Fruit fly (Drosophila melanogaster) whole organism, wandering third instar larva: ENCODE results near the gene DIP-beta.

Experiments used
- Abd-B ChIP-seq: fragments of >200 bp; optimal IDR thresholded peaks from 2 replicates; lab custom pipeline; 2017; ENCODE audit warnings: missing biosample characterization, missing genetic modification characterization
- CG32264 ChIP-seq: fragments of 200-800 bp; sonication (Bioruptor generic); optimal IDR thresholded peaks from 2 replicates; lab custom pipeline; 2016; ENCODE audit warnings: missing biosample characterization, missing genetic modification characterization
- CG9705 ChIP-seq: fragments of 200-800 bp; sonication (Bioruptor generic); optimal IDR thresholded peaks from 2 replicates; lab custom pipeline; 2018; ENCODE audit warnings: missing biosample characterization, mild to moderate bottlenecking, missing genetic modification characterization
- CrebA ChIP-seq: fragments of 200-800 bp; sonication (Bioruptor generic); optimal IDR thresholded peaks from 2 replicates; lab custom pipeline; 2016; ENCODE audit warnings: missing biosample characterization, mild to moderate bottlenecking, missing genetic modification characterization, borderline replicate concordance
- Dfd ChIP-seq: fragments of >200 bp; optimal IDR thresholded peaks from 2 replicates; lab custom pipeline; 2017; ENCODE audit warnings: missing biosample characterization, missing genetic modification characterization
- Dif ChIP-seq: fragments of 200-275, 200-300 bp; sonication (Bioruptor generic); optimal IDR thresholded peaks from 2 replicates; lab custom pipeline; 2018; ENCODE audit warnings: missing biosample characterization, missing genetic modification characterization; ENCODE audit not compliant: partially characterized antibody
- GATAd ChIP-seq: sonication (Bioruptor generic); optimal IDR thresholded peaks from 2 replicates; lab custom pipeline; 2016; ENCODE audit warnings: missing biosample characterization, missing genetic modification characterization
- HLH106 ChIP-seq: fragments of 200-800 bp; optimal IDR thresholded peaks from 3 replicates; lab custom pipeline; 2019; ENCODE audit warnings: missing biosample characterization, mild to moderate bottlenecking, missing genetic modification characterization, moderate library complexity
- Hnf4 ChIP-seq: fragments of 200-800 bp; sonication (Bioruptor generic); optimal IDR thresholded peaks from 2 replicates; lab custom pipeline; 2016; ENCODE audit warnings: missing biosample characterization, mild to moderate bottlenecking, missing genetic modification characterization
- Hr78 ChIP-seq: fragments of >200 bp; optimal IDR thresholded peaks from 2 replicates; lab custom pipeline; 2017; ENCODE audit warnings: missing biosample characterization, missing genetic modification characterization
- Hr83 ChIP-seq: fragments of 200-300 bp; sonication (Bioruptor generic); optimal IDR thresholded peaks from 2 replicates; lab custom pipeline; 2016; ENCODE audit warnings: missing biosample characterization, mild to moderate bottlenecking, missing genetic modification characterization, moderate library complexity; ENCODE audit not compliant: poor library complexity, severe bottlenecking
- Jra ChIP-seq: sonication (Bioruptor generic); optimal IDR thresholded peaks from 2 replicates; lab custom pipeline; 2016; ENCODE audit warnings: missing biosample characterization, missing genetic modification characterization
- Mio ChIP-seq: sonication (Bioruptor generic); optimal IDR thresholded peaks from 2 replicates; lab custom pipeline; 2016; ENCODE audit warnings: missing biosample characterization, missing genetic modification characterization
- Myc ChIP-seq: fragments of >200 bp; optimal IDR thresholded peaks from 2 replicates; lab custom pipeline; 2017
- N ChIP-seq: fragments of >200 bp; optimal IDR thresholded peaks from 2 replicates; lab custom pipeline; 2018; ENCODE audit warnings: missing biosample characterization, missing external identifiers, missing genetic modification characterization
- OdsH ChIP-seq: fragments of 200-800 bp; sonication (Bioruptor generic); optimal IDR thresholded peaks from 2 replicates; lab custom pipeline; 2016; ENCODE audit warnings: missing biosample characterization, mild to moderate bottlenecking, missing genetic modification characterization
- Rel ChIP-seq, 2 experiments: fragments of 200-800 bp; sonication (Bioruptor generic) in 1 of 2; optimal IDR thresholded peaks; 2 replicates in 1 of 2; 3 replicates in 1 of 2; lab custom pipeline; 2016 to 2019; ENCODE audit warnings: mild to moderate bottlenecking in 2 of 2, missing biosample characterization in 2 of 2, missing genetic modification characterization in 2 of 2, moderate library complexity in 1 of 2
- Sp1 ChIP-seq: fragments of 200-800 bp; sonication (Bioruptor generic); optimal IDR thresholded peaks from 3 replicates; lab custom pipeline; 2019; ENCODE audit warnings: missing biosample characterization, mild to moderate bottlenecking, missing genetic modification characterization, moderate library complexity
- Vsx2 ChIP-seq: fragments of 200-300, 225-300 bp; sonication (Bioruptor generic); optimal IDR thresholded peaks from 2 replicates; lab custom pipeline; 2018; ENCODE audit warnings: missing biosample characterization, missing genetic modification characterization; ENCODE audit not compliant: partially characterized antibody
- br ChIP-seq: fragments of 200-800 bp; sonication (Bioruptor generic); optimal IDR thresholded peaks from 2 replicates; lab custom pipeline; 2016; ENCODE audit warnings: missing biosample characterization, missing genetic modification characterization
- brk ChIP-seq: fragments of 200-800 bp; sonication (Bioruptor generic); optimal IDR thresholded peaks from 2 replicates; lab custom pipeline; 2016; ENCODE audit warnings: missing biosample characterization, mild to moderate bottlenecking, missing genetic modification characterization
- dmrt93B ChIP-seq: fragments of 200-800 bp; sonication (Bioruptor generic); optimal IDR thresholded peaks from 2 replicates; lab custom pipeline; 2018; ENCODE audit warnings: missing biosample characterization, mild to moderate bottlenecking, missing genetic modification characterization
- dsf ChIP-seq: sonication (Bioruptor generic); optimal IDR thresholded peaks from 2 replicates; lab custom pipeline; 2016; ENCODE audit warnings: missing biosample characterization, missing genetic modification characterization, borderline replicate concordance
- foxo ChIP-seq, 2 experiments: fragments of 200-800 bp; sonication (Bioruptor generic); optimal IDR thresholded peaks; 2 replicates in 1 of 2; 3 replicates in 1 of 2; lab custom pipeline; 2016 to 2017; ENCODE audit warnings: missing biosample characterization in 2 of 2, missing genetic modification characterization in 2 of 2
- fru ChIP-seq: fragments of 200-800 bp; sonication (Bioruptor generic); optimal IDR thresholded peaks from 3 replicates; lab custom pipeline; 2016; ENCODE audit warnings: missing biosample characterization, mild to moderate bottlenecking, missing genetic modification characterization
- h ChIP-seq: fragments of 200-800 bp; sonication (Bioruptor generic); optimal IDR thresholded peaks from 3 replicates; lab custom pipeline; 2016; ENCODE audit warnings: missing biosample characterization, mild to moderate bottlenecking, missing genetic modification characterization
- jim ChIP-seq: fragments of 175-275, 200-325 bp; sonication (Bioruptor generic); optimal IDR thresholded peaks from 2 replicates; lab custom pipeline; 2016; ENCODE audit warnings: missing biosample characterization, mild to moderate bottlenecking, missing genetic modification characterization
- lola ChIP-seq: fragments of >200 bp; optimal IDR thresholded peaks from 2 replicates; lab custom pipeline; 2017; ENCODE audit warnings: missing biosample characterization, missing genetic modification characterization
- pan ChIP-seq: fragments of >200 bp; optimal IDR thresholded peaks from 2 replicates; lab custom pipeline; 2017
- psq ChIP-seq: fragments of 200-800 bp; sonication (Bioruptor generic); optimal IDR thresholded peaks from 3 replicates; lab custom pipeline; 2017; ENCODE audit warnings: missing biosample characterization, mild to moderate bottlenecking, missing genetic modification characterization, moderate library complexity
- rgr ChIP-seq: fragments of 200-800 bp; sonication (Bioruptor generic); optimal IDR thresholded peaks from 3 replicates; lab custom pipeline; 2016; ENCODE audit warnings: missing biosample characterization, mild to moderate bottlenecking, missing genetic modification characterization
- sage ChIP-seq: fragments of 200-800 bp; sonication (Bioruptor generic); optimal IDR thresholded peaks from 2 replicates; lab custom pipeline; 2016; ENCODE audit warnings: missing biosample characterization, mild to moderate bottlenecking, missing genetic modification characterization
- sv ChIP-seq: fragments of 200-800 bp; sonication (Bioruptor generic); optimal IDR thresholded peaks from 3 replicates; lab custom pipeline; 2016; ENCODE audit warnings: missing biosample characterization, missing genetic modification characterization
- tai ChIP-seq: sonication (Bioruptor generic); optimal IDR thresholded peaks from 2 replicates; lab custom pipeline; 2016; ENCODE audit warnings: missing biosample characterization, missing genetic modification characterization
- usp ChIP-seq: fragments of >200 bp; optimal IDR thresholded peaks from 2 replicates; lab custom pipeline; 2017; ENCODE audit warnings: missing biosample characterization, missing genetic modification characterization
- woc ChIP-seq: sonication (Bioruptor generic); optimal IDR thresholded peaks from 2 replicates; lab custom pipeline; 2016; ENCODE audit warnings: missing biosample characterization, mild to moderate bottlenecking, missing genetic modification characterization

The DIP-beta gene

dm6 chrX:21396860-21397459, 60.6 kb downstream of the DIP-beta start, which contains the start of gene lcs:
Gene lcs (minus strand): TSS chrX:21397316.
- TF ChIP-seq Dfd (GFP tag; lab: Kevin White, UChicago) (peak; percentile 99), pan (no peak)

dm6 chrX:21388734-21389133, 68.8 kb downstream of the DIP-beta start, which contains the start of gene mst:
Gene mst (plus strand): TSS chrX:21388977.
- TF ChIP-seq Dfd (GFP tag; lab: Kevin White, UChicago) (no peak), dmrt93B (GFP tag; lab: Kevin White, UChicago) (no peak), CrebA (GFP tag; lab: Kevin White, UChicago) (no peak), sage (GFP tag; lab: Kevin White, UChicago) (no peak), h (GFP tag; lab: Kevin White, UChicago) (no peak), brk (GFP tag; lab: Kevin White, UChicago) (no peak), Vsx2 (GFP tag; lab: Kevin White, UChicago) (no peak), rgr (no peak), woc (no peak), fru (no peak), Hr83 (no peak), Abd-B (GFP tag; lab: Kevin White, UChicago) (no peak)

- no peak for TF ChIP-seq tai
- no peak for TF ChIP-seq pan
- TF ChIP-seq sv (GFP tag; lab: Kevin White, UChicago), result no peak
- TF ChIP-seq HLH106 (tag; lab: Kevin White, UChicago), result no peak
- TF ChIP-seq jim (GFP tag; lab: Kevin White, UChicago), result no peak
- no peak for TF ChIP-seq Dif (GFP tag; lab: Kevin White, UChicago)
- TF ChIP-seq fru, result no peak
- no peak for TF ChIP-seq dmrt93B (GFP tag; lab: Kevin White, UChicago)
- no peak for TF ChIP-seq Mio (GFP tag; lab: Kevin White, UChicago)
- no peak for TF ChIP-seq Hnf4 (GFP tag; lab: Kevin White, UChicago)
- TF ChIP-seq woc, result no peak
- TF ChIP-seq psq, result no peak
- TF ChIP-seq br (GFP tag; lab: Kevin White, UChicago), result no peak
- TF ChIP-seq Dfd (GFP tag; lab: Kevin White, UChicago), result no peak
- no peak for TF ChIP-seq OdsH (GFP tag; lab: Kevin White, UChicago)
- no peak for TF ChIP-seq foxo (GFP tag; optimal IDR thresholded peaks at IDR 0.05; lab: Kevin White, UChicago)
- TF ChIP-seq CG32264 (GFP tag; lab: Kevin White, UChicago), result no peak
- TF ChIP-seq Sp1 (GFP tag; lab: Kevin White, UChicago), result no peak
- TF ChIP-seq rgr, result no peak
- TF ChIP-seq brk (GFP tag; lab: Kevin White, UChicago), result no peak
- TF ChIP-seq, all 38 proteins: peak for 0
These were observed 69.8 kb downstream of the DIP-beta start, which contains the start of gene Ddx56 for dm6 chrX:21387695-21388094. Gene Ddx56 (minus strand): TSS chrX:21387946.

- TF ChIP-seq CG32264 (GFP tag; lab: Kevin White, UChicago) (no peak), Rel (GFP tag; optimal IDR thresholded peaks at IDR 0.05; lab: Kevin White, UChicago) (no peak), Rel (tag; optimal IDR thresholded peaks at IDR 0.05; lab: Kevin White, UChicago) (peak; percentile 83), GATAd (GFP tag; lab: Kevin White, UChicago) (no peak)
- TF ChIP-seq, all 38 proteins: peak for 1
These were observed 79.1 kb downstream of the DIP-beta start for dm6 chrX:21378344-21378882.

dm6 chrX:21375595-21376047, 81.9 kb downstream of the DIP-beta start:
- TF ChIP-seq Dfd (GFP tag; lab: Kevin White, UChicago) (no peak), Dif (GFP tag; lab: Kevin White, UChicago) (no peak), rgr (peak; percentile 31), fru (peak; percentile 7), h (GFP tag; lab: Kevin White, UChicago) (no peak), GATAd (GFP tag; lab: Kevin White, UChicago) (no peak), Sp1 (GFP tag; lab: Kevin White, UChicago) (peak; percentile 7), pan (no peak), Jra (GFP tag; lab: Kevin White, UChicago) (no peak), Mio (GFP tag; lab: Kevin White, UChicago) (no peak), Abd-B (GFP tag; lab: Kevin White, UChicago) (no peak), tai (no peak), jim (GFP tag; lab: Kevin White, UChicago) (no peak), lola (no peak), CG9705 (no peak), dmrt93B (GFP tag; lab: Kevin White, UChicago) (no peak), usp (GFP tag; lab: Kevin White, UChicago) (no peak), Myc (lab: Kevin White, UChicago) (no peak), N (GFP tag; lab: Kevin White, UChicago) (no peak), Rel (GFP tag; optimal IDR thresholded peaks at IDR 0.05; lab: Kevin White, UChicago) (no peak), Rel (tag; optimal IDR thresholded peaks at IDR 0.05; lab: Kevin White, UChicago) (no peak), OdsH (GFP tag; lab: Kevin White, UChicago) (peak; percentile 6), Hr83 (no peak), dsf (no peak), Vsx2 (GFP tag; lab: Kevin White, UChicago) (no peak), HLH106 (tag; lab: Kevin White, UChicago) (peak; percentile 37), CG32264 (GFP tag; lab: Kevin White, UChicago) (no peak), Hr78 (GFP tag; lab: Kevin White, UChicago) (no peak), woc (no peak), sv (GFP tag; lab: Kevin White, UChicago) (no peak), psq (peak; percentile 38)
